Worm (Caenorhabditis elegans): ENCODE results near the gene sde-2.

DNA sequence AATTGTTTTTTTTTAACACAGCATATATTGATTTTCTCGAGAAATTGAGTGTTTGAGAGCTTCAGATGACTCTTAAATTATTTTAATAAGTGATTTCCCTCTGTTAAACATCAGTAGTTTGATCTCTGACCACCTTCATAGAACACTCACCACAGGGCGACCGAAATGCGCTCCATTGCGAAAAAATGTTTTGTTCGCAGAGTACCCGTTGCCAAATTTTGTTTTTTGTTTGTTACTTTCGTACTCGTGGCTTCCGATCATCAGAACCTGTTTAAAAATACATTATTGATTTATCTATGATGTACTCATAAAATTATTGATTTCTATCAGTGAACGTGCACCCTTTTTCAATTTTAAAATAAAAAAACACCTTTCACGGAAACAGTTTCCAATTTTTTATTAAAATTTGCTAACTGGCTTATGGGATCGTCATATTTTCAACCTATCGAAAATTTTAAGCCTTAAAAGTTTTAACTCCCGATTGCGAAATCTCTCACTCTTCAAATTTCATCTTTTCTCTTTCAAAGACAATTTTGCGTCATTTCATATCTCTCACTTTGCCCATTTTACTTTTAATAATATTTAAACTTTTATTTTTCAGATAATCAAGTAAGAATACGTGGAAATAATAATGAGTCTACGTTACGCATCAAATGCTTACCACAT, 33.4 kb downstream of the sde-2 start, which contains the start of gene letm-1:
- TF ChIP-seq B0310.2 (tag; optimal IDR thresholded peaks at IDR 0.05) = no peak
- TF ChIP-seq ama-1 (optimal IDR thresholded peaks at IDR 0.05) = no peak
- no peak for TF ChIP-seq sea-1 (GFP tag; conservative IDR thresholded peaks at IDR 0.05)
- TF ChIP-seq ets-7 (tag; optimal IDR thresholded peaks at IDR 0.05) = no peak
- no peak for TF ChIP-seq F13C5.2 (tag; optimal IDR thresholded peaks at IDR 0.05)
- TF ChIP-seq hmbx-1 (tag; optimal IDR thresholded peaks at IDR 0.05) = no peak
- no peak for TF ChIP-seq pes-1 (GFP tag; IDR thresholded peaks at IDR 0.05)
